Fruit fly (Drosophila melanogaster): ENCODE data around the gene CG5199.

Gene CG5199

dm6 chr3L:20444815-20445519 lies 7.7 kb downstream of the CG5199 start (continued):
- no peak for TF ChIP-seq crc (GFP tag; optimal IDR thresholded peaks at IDR 0.05)
- peak; percentile 89 for TF ChIP-seq Nf-YA (GFP tag; IDR thresholded peaks at IDR 0.05)
- peak; percentile 88 for TF ChIP-seq Optix (GFP tag; IDR thresholded peaks at IDR 0.05)
- peak; percentile 85 for TF ChIP-seq gsb (GFP tag; IDR thresholded peaks at IDR 0.05)
- no peak for TF ChIP-seq prd (optimal IDR thresholded peaks at IDR 0.05)
- peak; percentile 94 for TF ChIP-seq prd (GFP tag; IDR thresholded peaks at IDR 0.05)
- peak; percentile 70 for TF ChIP-seq ewg (GFP tag; optimal IDR thresholded peaks at IDR 0.05)
- peak; percentile 87 for TF ChIP-seq CG14050 (GFP tag; IDR thresholded peaks at IDR 0.05)
- TF ChIP-seq Hr3 (GFP tag; optimal IDR thresholded peaks at IDR 0.05), result peak; percentile 77
- TF ChIP-seq Dip3 (GFP tag; optimal IDR thresholded peaks at IDR 0.05), result peak; percentile 9
- peak; percentile 92 for TF ChIP-seq Awh (GFP tag; IDR thresholded peaks at IDR 0.05)
- no peak for TF ChIP-seq CG9797 (GFP tag; optimal IDR thresholded peaks at IDR 0.05)
- TF ChIP-seq ttk (GFP tag; IDR thresholded peaks at IDR 0.05), result peak; percentile 87
- TF ChIP-seq CG9876 (GFP tag; optimal IDR thresholded peaks at IDR 0.05), result no peak
- TF ChIP-seq chm (GFP tag; IDR thresholded peaks at IDR 0.05), result peak; percentile 93
- peak; percentile 62 for TF ChIP-seq kay (GFP tag; optimal IDR thresholded peaks at IDR 0.05)
- TF ChIP-seq Neu2 (GFP tag; optimal IDR thresholded peaks at IDR 0.05; ENCODE audit: borderline replicate concordance), result no peak
- no peak for TF ChIP-seq ERR (GFP tag; optimal IDR thresholded peaks at IDR 0.05)
- no peak for TF ChIP-seq Stat92E (GFP tag; optimal IDR thresholded peaks at IDR 0.05)
- no peak for TF ChIP-seq ab (GFP tag; optimal IDR thresholded peaks at IDR 0.05)
- peak; percentile 82 for TF ChIP-seq Ssrp (tag; optimal IDR thresholded peaks at IDR 0.05)
- TF ChIP-seq bcd (GFP tag; optimal IDR thresholded peaks at IDR 0.05), result peak; percentile 85
- TF ChIP-seq zen (tag; optimal IDR thresholded peaks at IDR 0.05), result peak; percentile 79
- peak; percentile 92 for TF ChIP-seq gem (tag; optimal IDR thresholded peaks at IDR 0.05)
- TF ChIP-seq CG14667 (GFP tag; IDR thresholded peaks at IDR 0.05), result peak; percentile 82
- 0 out of 3 replicates have a peak, but pooled peaks have one; percentile 15 for TF ChIP-seq hb (GFP tag; IDR thresholded peaks at IDR 0.05; ENCODE audit: partially characterized antibody)
- TF ChIP-seq E2f1 (GFP tag; IDR thresholded peaks at IDR 0.05), result peak; percentile 90
- TF ChIP-seq CG15269 (tag; optimal IDR thresholded peaks at IDR 0.05), result peak; percentile 89
- no peak for TF ChIP-seq pfk (GFP tag; optimal IDR thresholded peaks at IDR 0.05)
- peak; percentile 85 for TF ChIP-seq CG11093 (GFP tag; IDR thresholded peaks at IDR 0.05)
- TF ChIP-seq CG7987 (GFP tag; optimal IDR thresholded peaks at IDR 0.05), result peak; percentile 64
- TF ChIP-seq CG1792 (GFP tag; optimal IDR thresholded peaks at IDR 0.05), result no peak
- TF ChIP-seq sc (optimal IDR thresholded peaks at IDR 0.05), result no peak
- peak; percentile 68 for TF ChIP-seq sc (GFP tag; optimal IDR thresholded peaks at IDR 0.05)
- no peak for TF ChIP-seq CG7786 (GFP tag; optimal IDR thresholded peaks at IDR 0.05)
- peak; percentile 77 for TF ChIP-seq run (tag; optimal IDR thresholded peaks at IDR 0.05)
- TF ChIP-seq tll (GFP tag; optimal IDR thresholded peaks at IDR 0.05), result no peak
- TF ChIP-seq Ets97D (GFP tag; optimal IDR thresholded peaks at IDR 0.05), result peak; percentile 13
- TF ChIP-seq CG9437 (GFP tag; optimal IDR thresholded peaks at IDR 0.05), result peak; percentile 82
- peak; percentile 36 to 43 for TF ChIP-seq chif (GFP tag; optimal IDR thresholded peaks at IDR 0.05)
- TF ChIP-seq CG8924 (tag; optimal IDR thresholded peaks at IDR 0.05), result peak; percentile 84
- TF ChIP-seq so (GFP tag; IDR thresholded peaks at IDR 0.05), result peak; percentile 91
- no peak for TF ChIP-seq amos (GFP tag; IDR thresholded peaks at IDR 0.05; ENCODE audit: partially characterized antibody)
- peak; percentile 72 for TF ChIP-seq CG15011 (GFP tag; optimal IDR thresholded peaks at IDR 0.05)
- TF ChIP-seq CG3847 (GFP tag; IDR thresholded peaks at IDR 0.05), result peak; percentile 78
- TF ChIP-seq NK7.1 (GFP tag; optimal IDR thresholded peaks at IDR 0.05), result no peak
- TF ChIP-seq Doc2 (GFP tag; IDR thresholded peaks at IDR 0.05), result peak; percentile 78; the same call in 1 of the 2 replicates
- TF ChIP-seq da (GFP tag; optimal IDR thresholded peaks at IDR 0.05), result no peak
- TF ChIP-seq CG13296 (GFP tag; optimal IDR thresholded peaks at IDR 0.05), result peak; percentile 74
- peak; percentile 83 for TF ChIP-seq Ets65A (GFP tag)
